Worm (Caenorhabditis elegans): Measurements from ENCODE around the gene dml-1.

DNA sequence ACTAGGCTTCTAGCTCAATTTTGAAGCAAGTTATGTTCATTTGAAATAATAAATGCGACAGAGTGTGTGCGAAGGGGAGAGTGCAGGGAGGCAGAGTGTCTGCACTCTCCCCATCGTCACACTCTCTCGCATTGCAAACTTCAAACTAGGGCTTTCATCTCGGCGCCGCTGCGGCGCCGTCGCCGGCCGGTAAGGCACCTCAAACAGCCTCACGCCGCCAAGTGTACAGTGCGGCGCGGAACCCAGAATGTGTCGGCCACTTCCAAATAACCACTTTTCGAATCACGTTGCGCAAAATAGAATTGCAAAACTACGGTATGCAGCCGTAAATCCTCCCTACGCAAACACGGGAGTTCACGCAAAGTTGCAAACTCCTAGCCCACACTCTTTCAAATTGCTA lies 37.5 kb upstream of the dml-1 start:
- no peak for TF ChIP-seq snpc-3.4 (tag; optimal IDR thresholded peaks at IDR 0.05)
- TF ChIP-seq ceh-40 (GFP tag; IDR thresholded peaks at IDR 0.05): no peak
- no peak for TF ChIP-seq lsy-27 (tag; optimal IDR thresholded peaks at IDR 0.05; ENCODE audit: borderline replicate concordance, insufficient read depth)
- no peak for TF ChIP-seq K11D2.4 (GFP tag; IDR thresholded peaks at IDR 0.05)
- TF ChIP-seq B0336.3 (GFP tag; IDR thresholded peaks at IDR 0.05): no peak
- no peak for TF ChIP-seq efl-1 (GFP tag; optimal IDR thresholded peaks at IDR 0.05)
- no peak for TF ChIP-seq nhr-90 (tag; optimal IDR thresholded peaks at IDR 0.05)
- no peak for TF ChIP-seq ztf-18 (tag; optimal IDR thresholded peaks at IDR 0.05)
- no peak for TF ChIP-seq nfya-1 (tag; optimal IDR thresholded peaks at IDR 0.05; ENCODE audit: borderline replicate concordance, insufficient read depth)
- no peak for TF ChIP-seq dox-1 (GFP tag; IDR thresholded peaks at IDR 0.05)
- no peak for TF ChIP-seq F57A8.1 (GFP tag; optimal IDR thresholded peaks at IDR 0.05)
